Fruit fly (Drosophila melanogaster): Measurements from ENCODE around the gene Rcd4.

DNA sequence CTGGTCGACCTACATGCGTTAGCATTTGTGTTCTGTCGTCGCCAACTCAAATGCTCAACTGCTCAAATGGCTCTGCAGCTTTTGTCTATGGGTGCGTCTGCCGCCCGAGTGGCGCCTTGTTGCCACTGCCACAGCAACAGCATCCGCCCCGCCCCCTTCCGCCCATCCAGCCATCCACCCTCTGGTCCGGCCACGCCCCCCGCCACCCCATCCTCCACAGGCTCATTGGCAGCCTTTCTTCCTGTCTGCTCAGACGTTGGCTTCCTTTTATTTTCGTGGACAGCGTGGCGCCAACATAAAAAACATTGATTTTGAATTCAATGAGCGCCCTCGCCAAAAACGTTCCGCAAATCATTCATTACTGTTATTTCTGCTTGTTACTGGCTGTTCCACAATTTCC lies 49.0 kb upstream of the Rcd4 start:
- TF ChIP-seq CG8478 (optimal IDR thresholded peaks at IDR 0.05) = no peak
- TF ChIP-seq CTCF (optimal IDR thresholded peaks at IDR 0.05) = no peak
